Fruit fly (Drosophila melanogaster) whole organism: ENCODE measurements around the gene Klp64D.

Experiments
- Dll ChIP-seq: fragments of >200 bp; optimal IDR thresholded peaks from 2 replicates; lab custom pipeline; 2017
- EcR ChIP-seq, 2 experiments: fragments of >200 bp; optimal IDR thresholded peaks; 2 replicates each; lab custom pipeline; 2017; ENCODE audit warnings: missing biosample characterization in 2 of 2, missing genetic modification characterization in 2 of 2, missing genetic modification reagents in 2 of 2
- pan ChIP-seq: fragments of >200 bp; optimal IDR thresholded peaks from 2 replicates; lab custom pipeline; 2017
- psq ChIP-seq: fragments of >200 bp; optimal IDR thresholded peaks from 2 replicates; lab custom pipeline; 2017

DNA sequence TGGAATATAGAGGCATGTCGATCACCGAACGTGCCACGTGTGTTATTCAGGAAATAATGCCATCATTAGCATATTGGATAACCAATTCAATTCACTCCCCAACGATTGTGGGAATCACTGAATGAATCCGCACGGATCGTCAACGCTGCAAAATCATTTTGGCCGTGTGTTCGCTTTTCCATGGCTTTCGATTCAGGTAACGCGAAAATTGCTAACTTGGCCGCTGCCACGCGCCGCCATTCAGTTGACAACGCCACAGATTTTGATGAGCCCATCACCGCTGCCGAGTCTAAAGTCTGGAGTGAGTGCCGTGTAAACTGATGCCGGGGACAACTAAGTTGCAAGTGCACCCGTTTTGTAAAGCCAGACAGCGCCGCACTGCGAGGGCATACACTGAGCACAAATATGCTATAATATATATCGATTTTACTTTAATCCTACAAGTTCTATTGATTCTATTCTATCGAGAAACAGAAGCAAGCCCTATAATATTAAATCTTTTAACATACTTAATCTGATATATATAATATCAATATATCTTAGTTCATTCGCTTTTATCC, 9.4 kb downstream of the Klp64D start:
- no peak for TF ChIP-seq psq (lab: Kevin White, UChicago)
- no peak for TF ChIP-seq EcR (GFP tag; optimal IDR thresholded peaks at IDR 0.05; lab: Kevin White, UChicago)
- TF ChIP-seq pan (lab: Kevin White, UChicago) = no peak
- no peak for TF ChIP-seq Dll
